Fruit fly (Drosophila melanogaster): ENCODE data around the gene Pi4KIIIalpha.

Pi4KIIIalpha gene

dm6 chrX:2647950-2648613 lies 23.5 kb downstream of the Pi4KIIIalpha start:
- TF ChIP-seq CG16863 (GFP tag; optimal IDR thresholded peaks at IDR 0.05) (no peak), CG14441 (GFP tag; IDR thresholded peaks at IDR 0.05) (0 out of 2 replicates have a peak, but pooled peaks have one; percentile 17), al (GFP tag; IDR thresholded peaks at IDR 0.05) (0 out of 2 replicates have a peak, but pooled peaks have one; percentile 42), prd (optimal IDR thresholded peaks at IDR 0.05) (no peak), prd (GFP tag; IDR thresholded peaks at IDR 0.05) (0 out of 3 replicates have a peak, but pooled peaks have one; percentile 16), Drgx (GFP tag; IDR thresholded peaks at IDR 0.05) (peak; percentile 40), CG17385 (GFP tag; optimal IDR thresholded peaks at IDR 0.05) (peak; percentile 20), CG11695 (GFP tag; IDR thresholded peaks at IDR 0.05) (0 out of 3 replicates have a peak, but pooled peaks have one; percentile 37), lmd (GFP tag; IDR thresholded peaks at IDR 0.05) (peak; percentile 20; the same call in 1 of the 2 replicates), slbo (GFP tag; IDR thresholded peaks at IDR 0.05) (peak; percentile 21; the same call in 1 of the 2 replicates), Ptx1 (GFP tag; IDR thresholded peaks at IDR 0.05) (0 out of 2 replicates have a peak, but pooled peaks have one; percentile 21), CG17359 (tag; optimal IDR thresholded peaks at IDR 0.05) (no peak), Sox102F (GFP tag; optimal IDR thresholded peaks at IDR 0.05) (no peak), Rfx (GFP tag; IDR thresholded peaks at IDR 0.05) (0 out of 2 replicates have a peak, but pooled peaks have one; percentile 28), Stat92E (GFP tag; optimal IDR thresholded peaks at IDR 0.05) (peak in 1 of 3 experiments; percentile 18), Med (GFP tag) (peak; percentile 62), Nf-YB (GFP tag; optimal IDR thresholded peaks at IDR 0.05) (no peak), NFAT (GFP tag; IDR thresholded peaks at IDR 0.05) (0 out of 2 replicates have a peak, but pooled peaks have one; percentile 45), vvl (GFP tag; IDR thresholded peaks at IDR 0.05) (peak; percentile 14; the same call in 1 of the 2 replicates), Neu2 (GFP tag; optimal IDR thresholded peaks at IDR 0.05; ENCODE audit: borderline replicate concordance) (no peak), z (GFP tag; IDR thresholded peaks at IDR 0.05) (peak; percentile 41; the same call in 1 of the 3 replicates), Six4 (GFP tag; optimal IDR thresholded peaks at IDR 0.05) (no peak), sens (GFP tag) (peak; percentile 25), bsh (GFP tag; optimal IDR thresholded peaks at IDR 0.05) (peak in 1 of 2 experiments; percentile 51), nom (GFP tag; optimal IDR thresholded peaks at IDR 0.05) (peak; percentile 51), ase (GFP tag; IDR thresholded peaks at IDR 0.05) (0 out of 3 replicates have a peak, but pooled peaks have one; percentile 18), zfh2 (GFP tag; optimal IDR thresholded peaks at IDR 0.05) (peak; percentile 13), CG9932 (GFP tag; IDR thresholded peaks at IDR 0.05) (peak; percentile 25; the same call in 1 of the 2 replicates), Dip3 (GFP tag; optimal IDR thresholded peaks at IDR 0.05) (peak; percentile 2), CG32532 (GFP tag; IDR thresholded peaks at IDR 0.05) (peak; percentile 36; the same call in 1 of the 2 replicates), CG11696 (GFP tag; IDR thresholded peaks at IDR 0.05) (0 out of 2 replicates have a peak, but pooled peaks have one; percentile 64), knrl (GFP tag; IDR thresholded peaks at IDR 0.05; ENCODE audit: partially characterized antibody) (0 out of 3 replicates have a peak, but pooled peaks have one; percentile 6), Aef1 (GFP tag; IDR thresholded peaks at IDR 0.05) (no peak), H2.0 (GFP tag; IDR thresholded peaks at IDR 0.05) (0 out of 2 replicates have a peak, but pooled peaks have one; percentile 7)

- TF ChIP-seq Asciz (GFP tag; optimal IDR thresholded peaks at IDR 0.05) (peak; percentile 5), CG1602 (GFP tag; optimal IDR thresholded peaks at IDR 0.05) (no peak), Rx (GFP tag; IDR thresholded peaks at IDR 0.05) (no peak), nom (GFP tag; optimal IDR thresholded peaks at IDR 0.05) (peak; percentile 1), CG4328 (GFP tag; optimal IDR thresholded peaks at IDR 0.05) (no peak), gem (tag; optimal IDR thresholded peaks at IDR 0.05) (peak; percentile 12)
Measured at dm6 chrX:2648959-2649358, 24.4 kb downstream of the Pi4KIIIalpha start.
